Worm (Caenorhabditis elegans): ENCODE results near the gene asp-8.

- TF ChIP-seq scrt-1 (GFP tag; IDR thresholded peaks at IDR 0.05) (no peak), B0310.2 (tag; optimal IDR thresholded peaks at IDR 0.05) (no peak), sea-1 (GFP tag; conservative IDR thresholded peaks at IDR 0.05) (no peak), ama-1 (optimal IDR thresholded peaks at IDR 0.05) (no peak), hmg-4 (GFP tag; optimal IDR thresholded peaks at IDR 0.05) (no peak), tra-4 (tag; optimal IDR thresholded peaks at IDR 0.05) (no peak), ets-7 (tag; optimal IDR thresholded peaks at IDR 0.05) (no peak), ceh-13 (GFP tag; optimal IDR thresholded peaks at IDR 0.05) (no peak), ceh-36 (tag; optimal IDR thresholded peaks at IDR 0.05) (no peak), hmbx-1 (tag; optimal IDR thresholded peaks at IDR 0.05) (no peak), flt-1 (GFP tag; IDR thresholded peaks at IDR 0.05) (no peak)
Measured at ce11 chrV:3062078-3062477, 37.7 kb downstream of the asp-8 start, which contains the start of gene srt-15.

Data from whole organism, early embryonic.